Worm (Caenorhabditis elegans): ENCODE data around the gene mans-3.

DNA sequence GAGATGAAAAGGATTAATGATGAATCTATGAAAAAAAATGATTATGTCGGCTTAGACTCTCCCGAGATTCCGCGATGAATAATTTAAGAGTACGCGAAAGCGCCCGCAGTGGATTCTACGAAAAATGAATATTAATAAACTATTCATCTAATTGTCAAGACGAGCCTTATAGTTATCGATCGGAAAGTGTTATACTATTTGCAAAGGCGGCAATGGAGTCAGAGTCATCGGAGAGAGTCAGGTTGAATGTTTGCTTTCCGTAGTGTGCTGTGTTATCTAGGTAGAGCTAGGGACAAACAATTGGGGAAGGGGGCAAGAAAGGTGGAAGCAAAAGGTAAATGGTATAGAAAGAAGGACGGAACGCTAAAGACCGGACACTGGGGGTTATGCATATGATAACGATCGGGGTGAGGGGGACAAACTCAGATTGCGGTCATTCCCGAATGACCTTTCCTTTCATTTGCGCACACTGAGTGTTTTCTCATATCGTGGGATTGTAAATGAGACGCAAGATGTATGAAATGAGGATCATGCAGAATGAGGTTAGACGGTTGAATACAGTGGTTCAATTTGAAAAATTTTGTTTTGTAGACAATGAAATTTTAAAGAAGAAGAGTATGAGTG, 42.3 kb upstream of the mans-3 start:
- TF ChIP-seq unc-3 (GFP tag; conservative IDR thresholded peaks at IDR 0.05) = no peak
- no peak for TF ChIP-seq unc-3 (tag; optimal IDR thresholded peaks at IDR 0.05)
- TF ChIP-seq ama-1 (optimal IDR thresholded peaks at IDR 0.05) = no peak
- no peak for TF ChIP-seq gmeb-2 (tag; optimal IDR thresholded peaks at IDR 0.05)
- no peak for TF ChIP-seq pha-4 (tag; optimal IDR thresholded peaks at IDR 0.05)
- TF ChIP-seq fkh-10 (GFP tag; optimal IDR thresholded peaks at IDR 0.05) = no peak
- no peak for TF ChIP-seq che-1 (tag; optimal IDR thresholded peaks at IDR 0.05)
- no peak for TF ChIP-seq pag-3 (tag; optimal IDR thresholded peaks at IDR 0.05; ENCODE audit: borderline replicate concordance)
- TF ChIP-seq tbx-2 (tag; optimal IDR thresholded peaks at IDR 0.05) = peak; percentile 22
- TF ChIP-seq ceh-14 (tag; optimal IDR thresholded peaks at IDR 0.05) = no peak
- no peak for TF ChIP-seq hlh-6 (tag; optimal IDR thresholded peaks at IDR 0.05)
- TF ChIP-seq F13H6.1 (tag; optimal IDR thresholded peaks at IDR 0.05) = no peak
- no peak for TF ChIP-seq ceh-22 (tag; optimal IDR thresholded peaks at IDR 0.05)

Measured in whole organism, late embryonic.